Worm (Caenorhabditis elegans) whole organism, L4/young adult: ENCODE measurements around the gene smap-1.

ENCODE experiments used
- W03F9.2 ChIP-seq: fragments of 150-350 bp; optimal IDR thresholded peaks from 2 replicates; lab custom pipeline; 2014; ENCODE audit warnings: missing biosample characterization, missing genetic modification characterization
- dao-5 ChIP-seq: sonication (generic microtip); optimal IDR thresholded peaks from 2 replicates; lab custom pipeline; 2016; ENCODE audit warnings: missing genotype, missing genetic modification characterization, moderate library complexity, missing compliant biosample characterization
- him-1 ChIP-seq: sonication (generic microtip); optimal IDR thresholded peaks from 2 replicates; lab custom pipeline; 2016; ENCODE audit warnings: missing genotype, missing genetic modification reagents, missing genetic modification characterization, missing compliant biosample characterization

DNA sequence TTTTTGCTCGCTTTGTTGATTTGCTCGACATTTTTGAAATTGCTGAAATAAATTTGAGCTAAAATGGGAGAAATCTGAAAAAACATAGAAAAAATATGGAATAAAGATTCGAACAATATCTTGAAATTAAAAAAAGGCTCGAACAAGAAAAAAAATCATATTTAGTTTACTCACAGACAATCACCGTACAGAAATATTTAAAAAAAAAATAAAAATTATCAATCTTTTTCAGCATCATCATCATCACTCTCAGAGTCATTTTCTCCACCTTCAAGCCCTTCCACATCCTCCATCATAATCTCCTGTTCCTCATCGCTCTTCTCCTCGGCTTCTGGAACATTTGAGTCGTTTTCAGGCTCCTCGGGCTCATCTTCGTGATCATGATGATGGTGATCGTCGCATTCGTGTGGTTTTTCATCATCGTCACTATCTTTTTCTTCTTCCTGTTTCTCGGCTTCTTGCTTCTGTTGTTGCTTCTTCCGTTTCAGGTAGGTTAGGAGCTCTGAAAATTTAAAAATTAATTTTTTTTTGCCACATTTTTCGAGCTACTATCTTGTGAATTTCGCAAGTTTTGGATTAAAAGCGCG, 16.0 kb upstream of the smap-1 start, which contains the start of gene hpl-2:
- no peak for TF ChIP-seq W03F9.2 (tag; lab: Kevin White, UChicago)
- TF ChIP-seq him-1 (tag; lab: Kevin White, UChicago) = no peak
- no peak for TF ChIP-seq dao-5
